Fruit fly (Drosophila melanogaster): ENCODE measurements around the gene CG34049.

Gene CG34049

dm6 chr2L:2263142-2263541 is 2.0 kb downstream of the CG34049 start, which contains the start of gene CG4270:
CG4270 (plus strand) TSS chr2L:2263442.
- TF ChIP-seq CG32006 (GFP tag; optimal IDR thresholded peaks at IDR 0.05) (no peak), CG11294 (GFP tag; IDR thresholded peaks at IDR 0.05) (no peak), CG4318 (GFP tag; optimal IDR thresholded peaks at IDR 0.05) (no peak), Met (GFP tag; optimal IDR thresholded peaks at IDR 0.05) (no peak), fd59A (GFP tag; optimal IDR thresholded peaks at IDR 0.05) (no peak), net (GFP tag; optimal IDR thresholded peaks at IDR 0.05) (no peak), CG8319 (GFP tag; optimal IDR thresholded peaks at IDR 0.05) (no peak), Sox15 (GFP tag; optimal IDR thresholded peaks at IDR 0.05) (no peak), acj6 (GFP tag; optimal IDR thresholded peaks at IDR 0.05) (no peak), esn (GFP tag; optimal IDR thresholded peaks at IDR 0.05) (no peak), spab (GFP tag; optimal IDR thresholded peaks at IDR 0.05) (no peak), Blimp-1 (GFP tag; optimal IDR thresholded peaks at IDR 0.05) (no peak), CG1621 (tag; optimal IDR thresholded peaks at IDR 0.05) (no peak), Hr4 (GFP tag; optimal IDR thresholded peaks at IDR 0.05) (no peak), CG9139 (GFP tag; optimal IDR thresholded peaks at IDR 0.05) (no peak), pdm3 (GFP tag; optimal IDR thresholded peaks at IDR 0.05) (no peak), cyc (GFP tag; optimal IDR thresholded peaks at IDR 0.05) (no peak), CG15336 (GFP tag; IDR thresholded peaks at IDR 0.05) (no peak), eg (GFP tag; IDR thresholded peaks at IDR 0.05) (no peak)

dm6 chr2L:2254950-2255349 is 10.2 kb downstream of the CG34049 start, which contains the start of gene Send1:
Send1 (minus strand) TSS chr2L:2255050.
- TF ChIP-seq spab (GFP tag; optimal IDR thresholded peaks at IDR 0.05) (no peak), Sox15 (GFP tag; optimal IDR thresholded peaks at IDR 0.05) (no peak), CG6854 (GFP tag; optimal IDR thresholded peaks at IDR 0.05) (no peak), Sox102F (GFP tag; optimal IDR thresholded peaks at IDR 0.05) (no peak), net (GFP tag; optimal IDR thresholded peaks at IDR 0.05) (no peak), CG10669 (GFP tag; optimal IDR thresholded peaks at IDR 0.05) (no peak), Eip75B (GFP tag; optimal IDR thresholded peaks at IDR 0.05) (no peak), CG32006 (GFP tag; optimal IDR thresholded peaks at IDR 0.05) (no peak), CG6163 (GFP tag; IDR thresholded peaks at IDR 0.05) (no peak), Smox (GFP tag; optimal IDR thresholded peaks at IDR 0.05) (no peak), CG10631 (GFP tag; optimal IDR thresholded peaks at IDR 0.05) (no peak), CG6808 (GFP tag; optimal IDR thresholded peaks at IDR 0.05) (no peak), Lpt (GFP tag; optimal IDR thresholded peaks at IDR 0.05) (no peak), acj6 (GFP tag; optimal IDR thresholded peaks at IDR 0.05) (no peak), Hr4 (GFP tag; optimal IDR thresholded peaks at IDR 0.05) (no peak), fd85E (GFP tag; optimal IDR thresholded peaks at IDR 0.05) (no peak), CG9139 (GFP tag; optimal IDR thresholded peaks at IDR 0.05) (no peak), CG7368 (GFP tag; optimal IDR thresholded peaks at IDR 0.05) (no peak), CG16779 (tag; optimal IDR thresholded peaks at IDR 0.05) (no peak)

DNA sequence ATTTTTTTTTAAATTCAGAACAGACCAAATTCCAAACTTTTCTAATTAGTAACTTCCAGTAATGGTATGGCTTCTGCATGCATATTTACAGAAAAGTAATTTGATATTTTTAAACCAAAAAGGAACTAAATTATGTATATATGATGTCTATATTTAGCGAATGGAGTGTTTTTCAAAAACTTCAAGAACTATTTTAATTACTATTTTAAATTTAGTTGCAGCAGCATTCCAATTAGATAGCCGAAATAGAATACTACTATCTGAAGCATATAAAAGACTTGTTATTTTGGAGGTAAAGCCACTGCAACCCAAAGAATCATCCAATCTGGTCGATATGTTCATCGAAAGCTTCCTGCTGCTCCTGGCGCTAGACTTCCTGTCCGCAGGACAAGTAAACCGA is 12.4 kb downstream of the CG34049 start, which contains the start of gene CG17234:
CG17234 (plus strand) TSS at position 301 of the 400 bp plus-strand sequence.
- TF ChIP-seq Ets21C (GFP tag; optimal IDR thresholded peaks at IDR 0.05) (no peak), CG11902 (GFP tag; optimal IDR thresholded peaks at IDR 0.05) (no peak), CG8119 (GFP tag; IDR thresholded peaks at IDR 0.05) (no peak), CG16779 (tag; optimal IDR thresholded peaks at IDR 0.05) (no peak), CG6163 (GFP tag; IDR thresholded peaks at IDR 0.05) (no peak), vri (GFP tag; optimal IDR thresholded peaks at IDR 0.05) (no peak), fd85E (GFP tag; optimal IDR thresholded peaks at IDR 0.05) (no peak), lz (GFP tag; optimal IDR thresholded peaks at IDR 0.05) (no peak), ss (GFP tag; optimal IDR thresholded peaks at IDR 0.05) (no peak), CG7368 (GFP tag; optimal IDR thresholded peaks at IDR 0.05) (no peak), net (GFP tag; optimal IDR thresholded peaks at IDR 0.05) (no peak), Hr38 (GFP tag; optimal IDR thresholded peaks at IDR 0.05) (no peak), CG10631 (GFP tag; optimal IDR thresholded peaks at IDR 0.05) (no peak), Blimp-1 (GFP tag; optimal IDR thresholded peaks at IDR 0.05) (no peak), Lpt (GFP tag; optimal IDR thresholded peaks at IDR 0.05) (no peak), achi (GFP tag; optimal IDR thresholded peaks at IDR 0.05) (no peak), svp (GFP tag) (no peak), Met (GFP tag; optimal IDR thresholded peaks at IDR 0.05) (no peak)

Measured in whole organism, prepupa.